Worm (Caenorhabditis elegans) whole organism, midembryonic: ENCODE results near the gene Y54F10BM.21.
"Not testable (repeated sequence)": the region's sequence is repeated elsewhere in the genome, so short reads cannot be mapped to it uniquely, and the experiment has no call there.

Experiments used
- T22C8.4 ChIP-seq: fragments of 200-800 bp; sonication (Bioruptor generic); IDR thresholded peaks from 2 replicates; pipeline ENCODE4 v1.3.6; 2022; ENCODE audit warnings: missing genetic modification characterization, missing compliant biosample characterization
- cog-1 ChIP-seq: sonication (generic microtip); optimal IDR thresholded peaks from 2 replicates; lab custom pipeline; 2016; ENCODE audit warnings: missing genetic modification characterization, missing compliant biosample characterization
- flt-1 ChIP-seq: fragments of 200-800 bp; sonication (Bioruptor generic); IDR thresholded peaks from 2 replicates; pipeline ENCODE4 v1.3.6; 2022; ENCODE audit warnings: missing genetic modification characterization, missing compliant biosample characterization
- klf-2 ChIP-seq: fragments of 200-800 bp; sonication (Bioruptor generic); conservative IDR thresholded peaks from 2 replicates; pipeline ENCODE4 v1.3.6; 2022; ENCODE audit warnings: missing genetic modification reagents, missing genetic modification characterization, missing compliant biosample characterization
- med-1 ChIP-seq: sonication (generic microtip); optimal IDR thresholded peaks from 2 replicates; lab custom pipeline; 2017; ENCODE audit warnings: missing genetic modification characterization, mild to moderate bottlenecking, missing compliant biosample characterization, antibody characterized with exemption, missing genetic modification reagents; ENCODE audit not compliant: insufficient read depth
- ref-1 ChIP-seq: fragments of 200-800 bp; sonication (Bioruptor generic); conservative IDR thresholded peaks from 2 replicates; pipeline ENCODE4 v1.3.6; 2022; ENCODE audit warnings: missing genetic modification reagents, missing genetic modification characterization, missing compliant biosample characterization
- tab-1 ChIP-seq: fragments of 200-800 bp; sonication (Bioruptor generic); IDR thresholded peaks from 2 replicates; pipeline ENCODE4 v1.3.6; 2022; ENCODE audit warnings: missing genetic modification characterization, missing compliant biosample characterization
- ztf-23 ChIP-seq: fragments of 200-800 bp; sonication (Bioruptor generic); IDR thresholded peaks from 2 replicates; pipeline ENCODE4 v1.3.6; 2022; ENCODE audit warnings: missing genetic modification reagents, missing genetic modification characterization, missing compliant biosample characterization
- ztf-29 ChIP-seq: fragments of 200-800 bp; sonication (Bioruptor generic); IDR thresholded peaks from 2 replicates; pipeline ENCODE4 v1.3.6; 2022; ENCODE audit warnings: missing genetic modification reagents, missing genetic modification characterization, missing compliant biosample characterization

The Y54F10BM.21 gene

ce11 chrIII:2251348-2251747 lies 25.6 kb upstream of the Y54F10BM.21 start, which contains the start of gene fbxa-7:
fbxa-7 (minus strand) TSS chrIII:2251448.
- TF ChIP-seq T22C8.4: no peak
- TF ChIP-seq flt-1 (GFP tag; lab: Robert Waterston, UW): no peak
- no peak for TF ChIP-seq cog-1 (tag; lab: Kevin White, UChicago)
- no peak for TF ChIP-seq med-1 (GFP tag; lab: Kevin White, UChicago)
- TF ChIP-seq klf-2 (GFP tag; lab: Robert Waterston, UW): no peak
- no peak for TF ChIP-seq ztf-23 (GFP tag; lab: Robert Waterston, UW)
- TF ChIP-seq tab-1 (GFP tag; lab: Robert Waterston, UW): no peak
- no peak for TF ChIP-seq ref-1 (GFP tag; lab: Robert Waterston, UW)
- TF ChIP-seq ztf-29: no peak

- TF ChIP-seq tab-1 (GFP tag; lab: Robert Waterston, UW) (no peak), ref-1 (GFP tag; lab: Robert Waterston, UW) (no peak)
Observed at ce11 chrIII:2253027-2253499, 23.9 kb upstream of the Y54F10BM.21 start, which contains the start of gene fbxa-73. fbxa-73 (plus strand) TSS chrIII:2253449.

ce11 chrIII:2255522-2255921 lies 21.4 kb upstream of the Y54F10BM.21 start, which contains the start of gene fbxa-71:
fbxa-71 (plus strand) TSS chrIII:2255822.
- TF ChIP-seq T22C8.4 (no peak), cog-1 (tag; lab: Kevin White, UChicago) (no peak), klf-2 (GFP tag; lab: Robert Waterston, UW) (no peak), tab-1 (GFP tag; lab: Robert Waterston, UW) (no peak), ztf-29 (no peak), ztf-23 (GFP tag; lab: Robert Waterston, UW) (no peak)

ce11 chrIII:2258863-2259262 lies 18.1 kb upstream of the Y54F10BM.21 start, which contains the start of gene fbxa-43:
fbxa-43 (minus strand) TSS chrIII:2258963.
- no peak for TF ChIP-seq ztf-29
- TF ChIP-seq T22C8.4: no peak
- TF ChIP-seq cog-1 (tag; lab: Kevin White, UChicago): no peak
- no peak for TF ChIP-seq klf-2 (GFP tag; lab: Robert Waterston, UW)
- TF ChIP-seq flt-1 (GFP tag; lab: Robert Waterston, UW): no peak
- no peak for TF ChIP-seq tab-1 (GFP tag; lab: Robert Waterston, UW)
- TF ChIP-seq ref-1 (GFP tag; lab: Robert Waterston, UW): no peak
- no peak for TF ChIP-seq ztf-23 (GFP tag; lab: Robert Waterston, UW)
- TF ChIP-seq med-1 (GFP tag; lab: Kevin White, UChicago): no peak

ce11 chrIII:2259329-2259728 lies 17.6 kb upstream of the Y54F10BM.21 start:
- TF ChIP-seq klf-2 (GFP tag; lab: Robert Waterston, UW) (no peak), cog-1 (tag; lab: Kevin White, UChicago) (no peak), ztf-29 (no peak), med-1 (GFP tag; lab: Kevin White, UChicago) (no peak), ref-1 (GFP tag; lab: Robert Waterston, UW) (no peak), T22C8.4 (no peak)

- TF ChIP-seq T22C8.4; ztf-29; cog-1 (tag; lab: Kevin White, UChicago): not testable (repeated sequence)
Observed at ce11 chrIII:2261353-2261752, 15.6 kb upstream of the Y54F10BM.21 start, which contains the start of gene fbxa-42. fbxa-42 (minus strand) TSS chrIII:2261453.

- TF ChIP-seq cog-1 (tag; lab: Kevin White, UChicago) (no peak), med-1 (GFP tag; lab: Kevin White, UChicago) (no peak), ztf-29 (no peak), T22C8.4 (no peak), ztf-23 (GFP tag; lab: Robert Waterston, UW) (no peak), ref-1 (GFP tag; lab: Robert Waterston, UW) (no peak), flt-1 (GFP tag; lab: Robert Waterston, UW) (no peak), klf-2 (GFP tag; lab: Robert Waterston, UW) (no peak), tab-1 (GFP tag; lab: Robert Waterston, UW) (no peak)
Observed at ce11 chrIII:2262942-2263341, 14.0 kb upstream of the Y54F10BM.21 start, which contains the start of gene Y54F10BM.6. Y54F10BM.6 (plus strand) TSS chrIII:2263242.

- TF ChIP-seq T22C8.4 (no peak), ztf-29 (no peak), klf-2 (GFP tag; lab: Robert Waterston, UW) (no peak), ref-1 (GFP tag; lab: Robert Waterston, UW) (no peak)
Observed at ce11 chrIII:2265986-2266701, 10.8 kb upstream of the Y54F10BM.21 start, which contains the start of gene fbxa-9. fbxa-9 (plus strand) TSS chrIII:2266651.

- no peak for TF ChIP-seq med-1 (GFP tag; lab: Kevin White, UChicago)
- no peak for TF ChIP-seq klf-2 (GFP tag; lab: Robert Waterston, UW)
- TF ChIP-seq T22C8.4: no peak
- no peak for TF ChIP-seq ztf-23 (GFP tag; lab: Robert Waterston, UW)
- no peak for TF ChIP-seq flt-1 (GFP tag; lab: Robert Waterston, UW)
- no peak for TF ChIP-seq cog-1 (tag; lab: Kevin White, UChicago)
- TF ChIP-seq ztf-29: no peak
- no peak for TF ChIP-seq ref-1 (GFP tag; lab: Robert Waterston, UW)
Observed at ce11 chrIII:2272075-2272474, 4.9 kb upstream of the Y54F10BM.21 start, which contains the start of gene fbxa-48. fbxa-48 (minus strand) TSS chrIII:2272175.

- TF ChIP-seq tab-1 (GFP tag; lab: Robert Waterston, UW) (no peak), ref-1 (GFP tag; lab: Robert Waterston, UW) (no peak), ztf-29 (no peak), T22C8.4 (no peak), klf-2 (GFP tag; lab: Robert Waterston, UW) (no peak), ztf-23 (GFP tag; lab: Robert Waterston, UW) (no peak), med-1 (GFP tag; lab: Kevin White, UChicago) (no peak), cog-1 (tag; lab: Kevin White, UChicago) (no peak), flt-1 (GFP tag; lab: Robert Waterston, UW) (no peak)
Observed at ce11 chrIII:2272732-2273131, 4.2 kb upstream of the Y54F10BM.21 start, which contains the start of gene fbxa-39. fbxa-39 (plus strand) TSS chrIII:2273032.
